Worm (Caenorhabditis elegans) whole organism, L3 larva: ENCODE measurements around the gene nep-12.

Source experiments
- R02D3.7 ChIP-seq: fragments of 150-350 bp; optimal IDR thresholded peaks from 2 replicates; lab custom pipeline; 2014; ENCODE audit warnings: missing biosample characterization, missing genetic modification characterization
- ceh-82 ChIP-seq: fragments of 150-350 bp; optimal IDR thresholded peaks from 2 replicates; lab custom pipeline; 2014; ENCODE audit warnings: missing biosample characterization, missing genetic modification characterization
- egl-27 ChIP-seq: sonication (generic microtip); optimal IDR thresholded peaks from 4 replicates; lab custom pipeline; 2017; ENCODE audit warnings: missing biosample characterization, missing genetic modification reagents, missing genetic modification characterization
- egl-5 ChIP-seq: fragments of 150-350 bp; optimal IDR thresholded peaks from 2 replicates; lab custom pipeline; 2017; ENCODE audit warnings: missing biosample characterization, missing genetic modification reagents, missing genetic modification characterization, inconsistent platforms
- elt-1 ChIP-seq: fragments of 150-350 bp; optimal IDR thresholded peaks from 2 replicates; lab custom pipeline; 2014; ENCODE audit warnings: missing biosample characterization, missing genetic modification characterization
- eor-1 ChIP-seq, 2 experiments: fragments of 150-350 bp; optimal IDR thresholded peaks; 2 replicates each; lab custom pipeline; 2014 to 2018; ENCODE audit warnings: missing biosample characterization in 2 of 2, missing genetic modification characterization in 2 of 2
- fkh-10 ChIP-seq: sonication (generic microtip); optimal IDR thresholded peaks from 2 replicates; lab custom pipeline; 2017; ENCODE audit warnings: missing biosample characterization, missing genetic modification reagents, missing genetic modification characterization
- lin-39 ChIP-seq: fragments of 150-350 bp; optimal IDR thresholded peaks from 2 replicates; lab custom pipeline; 2018; ENCODE audit warnings: missing biosample characterization, missing genetic modification reagents, missing genetic modification characterization
- nfya-1 ChIP-seq: sonication (generic microtip); optimal IDR thresholded peaks from 2 replicates; lab custom pipeline; 2017; ENCODE audit warnings: missing genetic modification characterization, mild to moderate bottlenecking, missing compliant biosample characterization, antibody characterized with exemption, moderate library complexity; ENCODE audit not compliant: insufficient read depth
- nhr-25 ChIP-seq: sonication (generic microtip); optimal IDR thresholded peaks from 2 replicates; lab custom pipeline; 2017; ENCODE audit warnings: missing biosample characterization, missing genetic modification characterization
- pqm-1 ChIP-seq: fragments of 150-350 bp; optimal IDR thresholded peaks from 2 replicates; lab custom pipeline; 2017; ENCODE audit warnings: missing biosample characterization, missing genetic modification characterization, inconsistent platforms
- snpc-4 ChIP-seq: fragments of 150-350 bp; optimal IDR thresholded peaks from 2 replicates; lab custom pipeline; 2014; ENCODE audit warnings: missing biosample characterization, missing genetic modification characterization
- unc-39 ChIP-seq: sonication (generic microtip); optimal IDR thresholded peaks from 4 replicates; lab custom pipeline; 2017; ENCODE audit warnings: missing biosample characterization, missing genetic modification characterization
- ztf-11 ChIP-seq: fragments of 150-350 bp; optimal IDR thresholded peaks from 2 replicates; lab custom pipeline; 2014; ENCODE audit warnings: missing biosample characterization, missing genetic modification characterization

DNA sequence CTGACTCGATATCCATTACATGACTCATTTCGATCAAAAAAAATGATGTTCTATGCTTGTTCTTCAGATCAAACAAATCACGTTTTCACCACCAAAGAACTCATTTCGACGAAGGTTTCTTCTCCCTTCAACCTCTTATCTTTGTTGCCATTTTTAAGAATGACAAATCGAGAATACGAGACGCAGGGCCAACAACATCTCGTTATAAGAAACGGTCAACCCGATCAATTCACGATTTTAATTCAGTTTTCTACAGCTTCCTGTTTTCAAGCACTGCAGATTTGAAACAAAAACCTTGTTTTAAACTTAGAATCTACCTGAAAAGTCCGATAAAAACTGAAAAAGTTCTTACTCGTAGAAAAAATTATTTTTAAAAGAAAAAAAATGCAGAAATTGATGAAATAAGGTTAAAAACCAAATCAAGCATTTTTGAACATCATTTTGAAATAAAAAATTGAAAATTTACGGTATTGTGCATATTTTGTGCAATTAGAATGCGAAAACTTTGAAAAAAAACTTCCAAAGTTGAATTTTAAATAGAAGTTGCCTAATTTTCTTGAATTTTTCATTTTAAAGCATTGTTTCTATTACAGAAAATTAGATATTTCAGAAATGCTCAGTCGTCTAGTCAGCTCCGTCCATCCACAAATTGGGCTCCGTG lies 42.7 kb downstream of the nep-12 start, which contains the start of gene acs-11:
- TF ChIP-seq snpc-4: no peak
- TF ChIP-seq nhr-25 (tag; lab: Kevin White, UChicago): no peak
- TF ChIP-seq egl-27 (tag; lab: Kevin White, UChicago): no peak
- TF ChIP-seq egl-5 (tag; lab: Kevin White, UChicago): no peak
- TF ChIP-seq lin-39: no peak
- TF ChIP-seq ztf-11 (tag; lab: Kevin White, UChicago): no peak
- no peak for TF ChIP-seq unc-39 (tag; lab: Kevin White, UChicago)
- no peak for TF ChIP-seq fkh-10 (GFP tag; lab: Kevin White, UChicago)
- peak; percentile 39 for TF ChIP-seq pqm-1 (tag; lab: Kevin White, UChicago)
- TF ChIP-seq R02D3.7 (tag; lab: Kevin White, UChicago): no peak
- no peak for TF ChIP-seq ceh-82 (tag; lab: Kevin White, UChicago)
- TF ChIP-seq elt-1 (tag; lab: Kevin White, UChicago): no peak
- no peak for TF ChIP-seq nfya-1
- TF ChIP-seq eor-1 (tag; optimal IDR thresholded peaks at IDR 0.05; lab: Kevin White, UChicago): no peak
